Worm (Caenorhabditis elegans): ENCODE measurements around the gene Y54G2A.77.
"Not testable (repeated sequence)": the region's sequence is repeated elsewhere in the genome, so short reads cannot be mapped to it uniquely, and the experiment has no call there.

- not testable (repeated sequence) for TF ChIP-seq pha-4 (tag; optimal IDR thresholded peaks at IDR 0.05); unc-62 (GFP tag; optimal IDR thresholded peaks at IDR 0.05); sptf-1 (tag; optimal IDR thresholded peaks at IDR 0.05); ces-1 (GFP tag; optimal IDR thresholded peaks at IDR 0.05); nhr-76 (tag; optimal IDR thresholded peaks at IDR 0.05); cnd-1 (tag; optimal IDR thresholded peaks at IDR 0.05); nhr-28 (tag; optimal IDR thresholded peaks at IDR 0.05); blmp-1 (tag; optimal IDR thresholded peaks at IDR 0.05); elt-1 (tag; optimal IDR thresholded peaks at IDR 0.05; ENCODE audit: borderline replicate concordance, insufficient read depth); snpc-4 (tag; optimal IDR thresholded peaks at IDR 0.05); mab-5 (tag; optimal IDR thresholded peaks at IDR 0.05)
Observed at ce11 chrIV:2777841-2778240, 15.4 kb downstream of the Y54G2A.77 start, which contains the start of gene Y54G2A.72.

Measured in whole organism, mixed stage, embryonic.